Fruit fly (Drosophila melanogaster) whole organism, embryonic: ENCODE data around the gene osp.

ENCODE experiments used
- CG11085 ChIP-seq: fragments of 200-800 bp; sonication (Bioruptor generic); IDR thresholded peaks from 2 replicates; pipeline ENCODE4 v1.3.6; 2022; ENCODE audit warnings: missing biosample characterization, missing genetic modification characterization
- CG14860 ChIP-seq: fragments of 200-800 bp; sonication (Bioruptor generic); IDR thresholded peaks from 3 replicates; pipeline ENCODE4 v1.3.6; 2022; ENCODE audit warnings: missing biosample characterization, missing genetic modification characterization; ENCODE audit not compliant: partially characterized antibody
- CG1832 ChIP-seq: fragments of 200-800 bp; sonication (Bioruptor generic); optimal IDR thresholded peaks from 2 replicates; lab custom pipeline; 2017; ENCODE audit warnings: missing biosample characterization, mild to moderate bottlenecking, missing genetic modification characterization, inconsistent platforms
- CG8089 ChIP-seq: fragments of 200-800 bp; sonication (Bioruptor generic); optimal IDR thresholded peaks from 3 replicates; lab custom pipeline; 2016; ENCODE audit warnings: missing biosample characterization, missing genetic modification characterization
- HmgD ChIP-seq: fragments of 200-800 bp; sonication (Bioruptor generic); optimal IDR thresholded peaks from 3 replicates; lab custom pipeline; 2016; ENCODE audit warnings: missing biosample characterization, missing genetic modification characterization
- MESR4 ChIP-seq: fragments of 200-800 bp; sonication (Bioruptor generic); optimal IDR thresholded peaks from 2 replicates; lab custom pipeline; 2018; ENCODE audit warnings: missing biosample characterization, mild to moderate bottlenecking, missing genetic modification characterization, moderate library complexity
- danr ChIP-seq: fragments of 200-800 bp; sonication (Bioruptor generic); IDR thresholded peaks from 2 replicates; pipeline ENCODE4 v1.3.6; 2022; ENCODE audit warnings: missing biosample characterization, missing genetic modification characterization
- nmo ChIP-seq: fragments of 200-800 bp; sonication (Bioruptor generic); optimal IDR thresholded peaks from 2 replicates; lab custom pipeline; 2018; ENCODE audit warnings: missing biosample characterization, mild to moderate bottlenecking, missing genetic modification characterization, moderate library complexity
- oc ChIP-seq: fragments of 200-800 bp; sonication (Bioruptor generic); optimal IDR thresholded peaks from 2 replicates; lab custom pipeline; 2018; ENCODE audit warnings: missing biosample characterization, mild to moderate bottlenecking, missing genetic modification characterization, moderate library complexity
- sr ChIP-seq: fragments of 200-800 bp; sonication (Bioruptor generic); IDR thresholded peaks from 3 replicates; pipeline ENCODE4 v1.3.6; 2022; ENCODE audit warnings: missing biosample characterization, missing genetic modification characterization
- tio ChIP-seq: fragments of 200-800 bp; sonication (Bioruptor generic); optimal IDR thresholded peaks from 2 replicates; lab custom pipeline; 2017; ENCODE audit warnings: missing biosample characterization, missing genetic modification characterization, inconsistent platforms
- zf30C ChIP-seq: fragments of 200-800 bp; sonication (Bioruptor generic); optimal IDR thresholded peaks from 3 replicates; lab custom pipeline; 2018; ENCODE audit warnings: missing biosample characterization, mild to moderate bottlenecking, missing genetic modification characterization

- TF ChIP-seq CG11085: no peak
- TF ChIP-seq CG8089: no peak
- no peak for TF ChIP-seq CG1832 (GFP tag; lab: Kevin White, UChicago)
- no peak for TF ChIP-seq danr (GFP tag; lab: Robert Waterston, UW)
- no peak for TF ChIP-seq MESR4
- no peak for TF ChIP-seq HmgD
- no peak for TF ChIP-seq CG14860
- TF ChIP-seq oc (tag; lab: Kevin White, UChicago): no peak
- TF ChIP-seq tio (GFP tag; lab: Kevin White, UChicago): no peak
- no peak for TF ChIP-seq zf30C
- TF ChIP-seq sr: no peak
- TF ChIP-seq nmo (GFP tag; lab: Kevin White, UChicago): no peak
Measured at dm6 chr2L:14663147-14663546, 26.0 kb downstream of the osp start.
